Fruit fly (Drosophila melanogaster) whole organism: ENCODE data around the gene Cyp4d1.

Experiments
- CG8478 ChIP-seq: fragments of >200 bp; optimal IDR thresholded peaks from 2 replicates; lab custom pipeline; 2018; ENCODE audit warnings: inconsistent platforms
- Dll ChIP-seq: fragments of >200 bp; optimal IDR thresholded peaks from 2 replicates; lab custom pipeline; 2017
- EcR ChIP-seq, 2 experiments: fragments of >200 bp; optimal IDR thresholded peaks; 2 replicates each; lab custom pipeline; 2017; ENCODE audit warnings: missing biosample characterization in 2 of 2, missing genetic modification characterization in 2 of 2, missing genetic modification reagents in 2 of 2
- pan ChIP-seq: fragments of >200 bp; optimal IDR thresholded peaks from 2 replicates; lab custom pipeline; 2017
- psq ChIP-seq: fragments of >200 bp; optimal IDR thresholded peaks from 2 replicates; lab custom pipeline; 2017
- usp ChIP-seq: fragments of >200 bp; optimal IDR thresholded peaks from 2 replicates; lab custom pipeline; 2017; ENCODE audit warnings: missing biosample characterization, missing genetic modification characterization, mixed read lengths

dm6 chrX:2123013-2123964, 38.7 kb downstream of the Cyp4d1 start, which contains the start of gene ph-d:
- TF ChIP-seq Dll (lab: Kevin White, UChicago) (peak; percentile 18), usp (GFP tag; lab: Kevin White, UChicago) (no peak), pan (lab: Kevin White, UChicago) (no peak), CG8478 (peak; percentile 94), psq (lab: Kevin White, UChicago) (no peak), EcR (GFP tag; optimal IDR thresholded peaks at IDR 0.05; lab: Kevin White, UChicago) (peak in 1 of 2 experiments; percentile 43)
